Worm (Caenorhabditis elegans) whole organism, L1 larva: ENCODE results near the gene ceh-16.

Experiments used
- mep-1 ChIP-seq: fragments of 150-350 bp; optimal IDR thresholded peaks from 2 replicates; lab custom pipeline; 2014; ENCODE audit warnings: missing biosample characterization, missing genetic modification characterization
- nhr-12 ChIP-seq: sonication (generic microtip); optimal IDR thresholded peaks from 2 replicates; lab custom pipeline; 2017; ENCODE audit warnings: missing biosample characterization, missing genetic modification characterization
- vab-15 ChIP-seq: sonication (generic microtip); optimal IDR thresholded peaks from 2 replicates; lab custom pipeline; 2017; ENCODE audit warnings: missing genotype, mild to moderate bottlenecking, missing genetic modification characterization, missing compliant biosample characterization

- TF ChIP-seq vab-15 (tag; lab: Kevin White, UChicago) (no peak), nhr-12 (no peak), mep-1 (tag; lab: Kevin White, UChicago) (no peak)
Measured at ce11 chrIII:8605532-8605931, 17.0 kb upstream of the ceh-16 start, which contains the start of gene C06E1.1.
